Fruit fly (Drosophila melanogaster): ENCODE data around the gene fon.

Gene fon

dm6 chr2L:19363530-19363929, 22.5 kb downstream of the fon start (continued):
- TF ChIP-seq CG18262 (tag; optimal IDR thresholded peaks at IDR 0.05) (peak; percentile 4), ci (GFP tag; IDR thresholded peaks at IDR 0.05) (0 out of 3 replicates have a peak, but pooled peaks have one; percentile 51), sens (GFP tag) (peak; percentile 72), Dad (GFP tag; optimal IDR thresholded peaks at IDR 0.05) (no peak), hb (GFP tag; IDR thresholded peaks at IDR 0.05; ENCODE audit: partially characterized antibody) (no peak), zen (tag; optimal IDR thresholded peaks at IDR 0.05) (no peak), Fer1 (GFP tag; optimal IDR thresholded peaks at IDR 0.05) (no peak), dimm (GFP tag; IDR thresholded peaks at IDR 0.05) (no peak), Xbp1 (GFP tag; optimal IDR thresholded peaks at IDR 0.05) (peak; percentile 29), CG33557 (GFP tag; optimal IDR thresholded peaks at IDR 0.05) (peak; percentile 36), CG13424 (tag; optimal IDR thresholded peaks at IDR 0.05) (peak; percentile 35), CG17385 (GFP tag; optimal IDR thresholded peaks at IDR 0.05) (peak; percentile 6), CG5180 (GFP tag; optimal IDR thresholded peaks at IDR 0.05) (peak; percentile 100), CTCF (GFP tag; optimal IDR thresholded peaks at IDR 0.05) (peak; percentile 93), CG12769 (tag; optimal IDR thresholded peaks at IDR 0.05) (no peak), Rfx (GFP tag; IDR thresholded peaks at IDR 0.05) (peak; percentile 10; the same call in 1 of the 2 replicates), Hmx (GFP tag; optimal IDR thresholded peaks at IDR 0.05) (no peak), CG12391 (tag; optimal IDR thresholded peaks at IDR 0.05) (peak; percentile 12), stc (GFP tag; IDR thresholded peaks at IDR 0.05) (no peak), CG5953 (GFP tag; IDR thresholded peaks at IDR 0.05) (peak; percentile 20; the same call in 1 of the 2 replicates), oc (tag; optimal IDR thresholded peaks at IDR 0.05) (peak; percentile 74), CG7556 (GFP tag; optimal IDR thresholded peaks at IDR 0.05) (peak; percentile 4), CG9437 (GFP tag; optimal IDR thresholded peaks at IDR 0.05) (no peak), CG10654 (GFP tag; optimal IDR thresholded peaks at IDR 0.05) (no peak), org-1 (GFP tag; optimal IDR thresholded peaks at IDR 0.05) (no peak), chinmo (GFP tag; IDR thresholded peaks at IDR 0.05; ENCODE audit: partially characterized antibody) (no peak), Bteb2 (GFP tag; optimal IDR thresholded peaks at IDR 0.05) (no peak), CG11695 (GFP tag; IDR thresholded peaks at IDR 0.05) (no peak), CG9876 (GFP tag; optimal IDR thresholded peaks at IDR 0.05) (no peak), CG2678 (tag; optimal IDR thresholded peaks at IDR 0.05) (peak; percentile 11), CG7357 (GFP tag; IDR thresholded peaks at IDR 0.05) (no peak), da (GFP tag; optimal IDR thresholded peaks at IDR 0.05) (no peak), CG32532 (GFP tag; IDR thresholded peaks at IDR 0.05) (peak; percentile 52; the same call in 1 of the 2 replicates), slbo (GFP tag; IDR thresholded peaks at IDR 0.05) (peak; percentile 15; the same call in 1 of the 2 replicates), stwl (tag; optimal IDR thresholded peaks at IDR 0.05) (peak; percentile 42), NfI (GFP tag; optimal IDR thresholded peaks at IDR 0.05) (peak; percentile 32), CG3726 (GFP tag; IDR thresholded peaks at IDR 0.05) (no peak), gcm (GFP tag; optimal IDR thresholded peaks at IDR 0.05) (peak; percentile 7), esg (GFP tag; conservative IDR thresholded peaks at IDR 0.05) (no peak), grau (tag; optimal IDR thresholded peaks at IDR 0.05) (peak; percentile 5), Nf-YC (tag; optimal IDR thresholded peaks at IDR 0.05) (no peak), Deaf1 (tag; optimal IDR thresholded peaks at IDR 0.05) (no peak), Hr51 (GFP tag; optimal IDR thresholded peaks at IDR 0.05) (peak in 1 of 2 experiments; percentile 9), eve (GFP tag; optimal IDR thresholded peaks at IDR 0.05) (peak in 1 of 2 experiments; percentile 65), Taf1 (GFP tag; IDR thresholded peaks at IDR 0.05) (no peak), HmgZ (tag; optimal IDR thresholded peaks at IDR 0.05) (peak; percentile 4), CG6175 (GFP tag; IDR thresholded peaks at IDR 0.05) (peak; percentile 87; the same call in 2 of the 3 replicates), CG4707 (GFP tag; optimal IDR thresholded peaks at IDR 0.05) (peak; percentile 20), tin (GFP tag; optimal IDR thresholded peaks at IDR 0.05) (peak; percentile 6), YL-1 (GFP tag; optimal IDR thresholded peaks at IDR 0.05) (no peak), CG3838 (GFP tag; optimal IDR thresholded peaks at IDR 0.05) (peak; percentile 98), vvl (GFP tag; IDR thresholded peaks at IDR 0.05) (peak; percentile 52)
